Worm (Caenorhabditis elegans): Measurements from ENCODE around the gene fbxc-15.

DNA sequence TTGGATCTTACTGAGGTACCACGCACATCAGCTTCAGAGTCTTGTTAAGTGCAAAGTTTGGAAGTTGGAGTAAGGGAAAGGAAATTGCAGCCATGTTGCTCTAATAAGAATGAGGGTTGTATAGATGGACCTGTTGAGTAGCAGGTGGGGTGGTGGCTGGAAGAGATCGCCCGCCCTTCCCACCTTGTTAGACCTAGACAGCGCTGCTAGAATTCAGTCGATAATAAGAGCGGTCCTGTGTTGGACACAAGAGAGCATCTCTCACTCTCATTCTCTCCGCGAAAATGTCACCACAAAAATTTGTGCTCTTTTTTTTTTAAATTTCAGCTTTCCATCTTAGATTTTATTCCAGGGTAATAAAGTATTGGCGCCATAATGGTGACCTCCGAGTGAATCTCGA lies 22.1 kb downstream of the fbxc-15 start, which contains the start of the genes fbxb-30 and F45D11.5:
- TF ChIP-seq him-1 (tag; optimal IDR thresholded peaks at IDR 0.05) (no peak), W03F9.2 (tag; optimal IDR thresholded peaks at IDR 0.05) (no peak), dao-5 (tag; optimal IDR thresholded peaks at IDR 0.05) (no peak)

Measured in whole organism, L4/young adult.